Fruit fly (Drosophila melanogaster) whole organism, prepupa: ENCODE results near the gene CG31550.

Experiments
- CG3032 ChIP-seq: fragments of 200-800 bp; optimal IDR thresholded peaks from 2 replicates; lab custom pipeline; 2019; ENCODE audit warnings: missing biosample characterization, mild to moderate bottlenecking, missing genetic modification characterization, moderate library complexity
- pdm3 ChIP-seq: fragments of 200-800 bp; sonication (Bioruptor generic); optimal IDR thresholded peaks from 3 replicates; lab custom pipeline; 2016; ENCODE audit warnings: missing biosample characterization, missing genetic modification characterization

dm6 chr3R:5485295-5485718 is at the start of gene CG31550:
- TF ChIP-seq CG3032 (peak; percentile 69), pdm3 (no peak)
